Worm (Caenorhabditis elegans): ENCODE results near the gene Y57G11C.499.

Gene Y57G11C.499

ce11 chrIV:14764719-14765173, 10.0 kb upstream of the Y57G11C.499 start (continued):
- TF ChIP-seq egl-43 (GFP tag; IDR thresholded peaks at IDR 0.05) (peak; percentile 61; the same call in 1 of the 2 replicates), ZK337.2 (GFP tag; IDR thresholded peaks at IDR 0.05) (0 out of 2 replicates have a peak, but pooled peaks have one; percentile 30), fkh-10 (GFP tag; optimal IDR thresholded peaks at IDR 0.05) (no peak), ceh-82 (tag; optimal IDR thresholded peaks at IDR 0.05) (no peak), unc-62 (GFP tag; optimal IDR thresholded peaks at IDR 0.05 in 1 of 2) (peak in 1 of 2 experiments; percentile 25), unc-62 (tag; optimal IDR thresholded peaks at IDR 0.05) (no peak), D1046.2 (GFP tag; IDR thresholded peaks at IDR 0.05) (no peak), dve-1 (tag; optimal IDR thresholded peaks at IDR 0.05; ENCODE audit: insufficient read depth) (no peak), ctbp-1 (GFP tag; IDR thresholded peaks at IDR 0.05) (no peak), daf-8 (GFP tag; IDR thresholded peaks at IDR 0.05) (no peak), hlh-11 (tag; optimal IDR thresholded peaks at IDR 0.05) (no peak), duxl-1 (tag; optimal IDR thresholded peaks at IDR 0.05; ENCODE audit: poor library complexity) (no peak), dpl-1 (GFP tag; optimal IDR thresholded peaks at IDR 0.05) (no peak), mdl-1 (tag; optimal IDR thresholded peaks at IDR 0.05) (no peak), tra-1 (GFP tag; IDR thresholded peaks at IDR 0.05) (no peak), mes-2 (tag; optimal IDR thresholded peaks at IDR 0.05; ENCODE audit: poor library complexity, severe bottlenecking) (peak; percentile 8), hif-1 (tag; optimal IDR thresholded peaks at IDR 0.05) (no peak), F49E8.2 (tag; optimal IDR thresholded peaks at IDR 0.05; ENCODE audit: borderline replicate concordance) (peak; percentile 97), dmd-8 (GFP tag; IDR thresholded peaks at IDR 0.05) (no peak), gei-8 (GFP tag; optimal IDR thresholded peaks at IDR 0.05) (no peak), mdt-29 (GFP tag; IDR thresholded peaks at IDR 0.05) (peak; percentile 90), ceh-32 (tag; optimal IDR thresholded peaks at IDR 0.05; ENCODE audit: poor library complexity) (no peak), Y75B8A.6 (GFP tag; IDR thresholded peaks at IDR 0.05) (no peak), F26F4.8 (GFP tag; conservative IDR thresholded peaks at IDR 0.05) (no peak), lin-13 (GFP tag; optimal IDR thresholded peaks at IDR 0.05) (no peak), madf-9 (GFP tag; conservative IDR thresholded peaks at IDR 0.05) (no peak), nhr-102 (tag; optimal IDR thresholded peaks at IDR 0.05) (no peak), hmg-1.1 (GFP tag; IDR thresholded peaks at IDR 0.05) (no peak), ceh-44 (GFP tag; IDR thresholded peaks at IDR 0.05) (0 out of 2 replicates have a peak, but pooled peaks have one; percentile 5), T26A8.4 (GFP tag; IDR thresholded peaks at IDR 0.05) (peak; percentile 53; the same call in 1 of the 2 replicates), unc-39 (tag; optimal IDR thresholded peaks at IDR 0.05) (no peak), arid-1 (GFP tag; conservative IDR thresholded peaks at IDR 0.05) (0 out of 2 replicates have a peak, but pooled peaks have one; percentile 7), nhr-41 (GFP tag; IDR thresholded peaks at IDR 0.05) (no peak), aly-2 (tag; optimal IDR thresholded peaks at IDR 0.05) (no peak), pha-4 (GFP tag; IDR thresholded peaks at IDR 0.05) (peak; percentile 48), pha-4 (tag; optimal IDR thresholded peaks at IDR 0.05) (no peak), F44E2.7 (GFP tag; IDR thresholded peaks at IDR 0.05) (no peak), nhr-48 (tag; optimal IDR thresholded peaks at IDR 0.05) (no peak), rbr-2 (tag; optimal IDR thresholded peaks at IDR 0.05) (no peak), lim-7 (GFP tag; IDR thresholded peaks at IDR 0.05) (no peak), ceh-20 (GFP tag; IDR thresholded peaks at IDR 0.05) (no peak), vab-7 (GFP tag; IDR thresholded peaks at IDR 0.05) (peak; percentile 19; the same call in 1 of the 2 replicates), ceh-28 (tag; optimal IDR thresholded peaks at IDR 0.05) (no peak), unc-130 (GFP tag; optimal IDR thresholded peaks at IDR 0.05) (peak; percentile 75), nhr-25 (tag; optimal IDR thresholded peaks at IDR 0.05; ENCODE audit: borderline replicate concordance, insufficient read depth) (no peak), nhr-6 (tag; optimal IDR thresholded peaks at IDR 0.05) (no peak), F37D6.2 (tag; optimal IDR thresholded peaks at IDR 0.05) (no peak), dmd-6 (GFP tag; IDR thresholded peaks at IDR 0.05) (0 out of 2 replicates have a peak, but pooled peaks have one; percentile 5), spr-1 (tag; optimal IDR thresholded peaks at IDR 0.05) (no peak), nhr-111 (GFP tag; optimal IDR thresholded peaks at IDR 0.05) (no peak)
